Fruit fly (Drosophila melanogaster) whole organism, embryonic: ENCODE data around the gene CG5157.

Experiments used
- Awh ChIP-seq: fragments of 200-800 bp; sonication (Bioruptor generic); IDR thresholded peaks from 2 replicates; pipeline ENCODE4, ENCODE4 v1.3.6; 2022; ENCODE audit warnings: missing biosample characterization, missing genetic modification characterization
- Bteb2 ChIP-seq: fragments of 200-800 bp; sonication (Bioruptor generic); optimal IDR thresholded peaks from 2 replicates; lab custom pipeline; 2016; ENCODE audit warnings: missing biosample characterization, missing genetic modification characterization
- C15 ChIP-seq: fragments of 200-800 bp; sonication (Bioruptor generic); IDR thresholded peaks from 3 replicates; pipeline ENCODE4 v1.3.6; 2022; ENCODE audit warnings: missing biosample characterization, missing genetic modification characterization
- CG10366 ChIP-seq: fragments of 200-800 bp; sonication (Bioruptor generic); IDR thresholded peaks from 2 replicates; pipeline ENCODE4 v1.3.6; 2022; ENCODE audit warnings: missing biosample characterization, missing genetic modification characterization
- CG10565 ChIP-seq: fragments of 200-800 bp; sonication (Bioruptor generic); optimal IDR thresholded peaks from 3 replicates; lab custom pipeline; 2016; ENCODE audit warnings: missing biosample characterization, mild to moderate bottlenecking, missing genetic modification characterization
- CG12155 ChIP-seq: fragments of 200-800 bp; sonication (Bioruptor generic); optimal IDR thresholded peaks from 3 replicates; lab custom pipeline; 2016; ENCODE audit warnings: missing biosample characterization, missing genetic modification characterization
- CG14441 ChIP-seq: fragments of 200-800 bp; sonication (Bioruptor generic); IDR thresholded peaks from 2 replicates; pipeline ENCODE4 v1.3.6; 2022; ENCODE audit warnings: missing biosample characterization, missing genetic modification characterization
- CG15011 ChIP-seq: fragments of 200-800 bp; sonication (Bioruptor generic); optimal IDR thresholded peaks from 3 replicates; lab custom pipeline; 2018; ENCODE audit warnings: missing biosample characterization, mild to moderate bottlenecking, missing genetic modification characterization
- CG15514 ChIP-seq: fragments of 200-800 bp; sonication (Bioruptor generic); optimal IDR thresholded peaks from 3 replicates; lab custom pipeline; 2017; ENCODE audit warnings: missing biosample characterization, missing genetic modification characterization, mild to moderate bottlenecking, moderate library complexity, missing genetic modification reagents
- CG18011 ChIP-seq: fragments of 200-800 bp; sonication (Bioruptor generic); optimal IDR thresholded peaks from 2 replicates; lab custom pipeline; 2017; ENCODE audit warnings: missing biosample characterization, missing genetic modification characterization, mild to moderate bottlenecking, moderate library complexity, missing genotype
- CG2129 ChIP-seq: fragments of 200-800 bp; sonication (Bioruptor generic); IDR thresholded peaks from 2 replicates; pipeline ENCODE4 v1.3.6; 2022; ENCODE audit warnings: missing biosample characterization, missing genetic modification characterization; ENCODE audit not compliant: partially characterized antibody
- CG2202 ChIP-seq: fragments of 200-800 bp; sonication (Bioruptor generic); optimal IDR thresholded peaks from 2 replicates; lab custom pipeline; 2018; ENCODE audit warnings: missing biosample characterization, mild to moderate bottlenecking, missing genetic modification characterization
- CG31441 ChIP-seq: fragments of 200-800 bp; sonication (Bioruptor generic); IDR thresholded peaks from 2 replicates; pipeline ENCODE4 v1.3.6; 2022; ENCODE audit warnings: missing biosample characterization, missing genetic modification characterization
- CG33557 ChIP-seq: fragments of 200-800 bp; sonication (Bioruptor generic); optimal IDR thresholded peaks from 2 replicates; lab custom pipeline; 2019; ENCODE audit warnings: missing biosample characterization, mild to moderate bottlenecking, missing genetic modification characterization, moderate library complexity
- CG4360 ChIP-seq: fragments of 200-800 bp; sonication (Bioruptor generic); IDR thresholded peaks from 2 replicates; pipeline ENCODE4 v1.3.6; 2022; ENCODE audit warnings: missing biosample characterization, missing genetic modification characterization
- CG4854 ChIP-seq: fragments of 200-800 bp; sonication (Bioruptor generic); optimal IDR thresholded peaks from 2 replicates; lab custom pipeline; 2016; ENCODE audit warnings: missing biosample characterization, missing genetic modification characterization, inconsistent platforms
- CG6272 ChIP-seq: fragments of 200-800 bp; sonication (Bioruptor generic); IDR thresholded peaks from 2 replicates; pipeline ENCODE4 v1.3.6; 2022; ENCODE audit warnings: missing biosample characterization, missing genetic modification characterization
- CG7357 ChIP-seq: fragments of 200-800 bp; sonication (Bioruptor generic); IDR thresholded peaks from 3 replicates; pipeline ENCODE4 v1.3.6; 2022; ENCODE audit warnings: missing biosample characterization, missing genetic modification characterization
- CG7556 ChIP-seq: fragments of 200-800 bp; sonication (Bioruptor generic); optimal IDR thresholded peaks from 2 replicates; lab custom pipeline; 2017; ENCODE audit warnings: missing biosample characterization, mild to moderate bottlenecking, missing genetic modification characterization
- Dip2 ChIP-seq: fragments of 200-800 bp; sonication (Bioruptor generic); IDR thresholded peaks from 2 replicates; pipeline ENCODE4 v1.3.6; 2022; ENCODE audit warnings: missing biosample characterization, missing genetic modification characterization
- Doc3 ChIP-seq: fragments of 200-800 bp; sonication (Bioruptor generic); IDR thresholded peaks from 3 replicates; pipeline ENCODE4 v1.3.6; 2022; ENCODE audit warnings: missing biosample characterization, missing genetic modification characterization; ENCODE audit not compliant: partially characterized antibody
- ERR ChIP-seq: fragments of 200-800 bp; sonication (Bioruptor generic); optimal IDR thresholded peaks from 2 replicates; lab custom pipeline; 2016; ENCODE audit warnings: missing biosample characterization, missing genetic modification characterization
- H2.0 ChIP-seq: fragments of 200-800 bp; sonication (Bioruptor generic); IDR thresholded peaks from 2 replicates; pipeline ENCODE4 v1.3.6; 2022; ENCODE audit warnings: missing biosample characterization, missing genetic modification characterization
- Hand ChIP-seq: fragments of 200-800 bp; sonication (Bioruptor generic); optimal IDR thresholded peaks from 2 replicates; lab custom pipeline; 2017; ENCODE audit warnings: mild to moderate bottlenecking, missing biosample characterization, missing genetic modification reagents, missing genetic modification characterization
- Mad ChIP-seq: fragments of 200-800 bp; sonication (Bioruptor generic); optimal IDR thresholded peaks from 2 replicates; lab custom pipeline; 2016; ENCODE audit warnings: missing biosample characterization, missing genetic modification characterization
- Max ChIP-seq: fragments of 200-800 bp; sonication (Bioruptor generic); optimal IDR thresholded peaks from 2 replicates; lab custom pipeline; 2016; ENCODE audit warnings: missing biosample characterization, mild to moderate bottlenecking, missing genetic modification characterization
- Oaz ChIP-seq: fragments of 200-800 bp; sonication (Bioruptor generic); IDR thresholded peaks from 2 replicates; pipeline ENCODE4 v1.3.6; 2022; ENCODE audit warnings: missing biosample characterization, missing genetic modification characterization
- Ravus ChIP-seq: fragments of 200-800 bp; sonication (Bioruptor generic); IDR thresholded peaks from 2 replicates; pipeline ENCODE4 v1.3.6; 2022; ENCODE audit warnings: missing biosample characterization, missing genetic modification characterization
- Sox100B ChIP-seq: fragments of 200-800 bp; sonication (Bioruptor generic); optimal IDR thresholded peaks from 3 replicates; lab custom pipeline; 2018; ENCODE audit warnings: missing biosample characterization, mild to moderate bottlenecking, missing genetic modification characterization
- cato ChIP-seq: fragments of 200-800 bp; sonication (Bioruptor generic); optimal IDR thresholded peaks from 2 replicates; lab custom pipeline; 2016; ENCODE audit warnings: missing biosample characterization, missing genetic modification characterization, borderline replicate concordance
- chn ChIP-seq: fragments of 200-800 bp; sonication (Bioruptor generic); optimal IDR thresholded peaks from 2 replicates; lab custom pipeline; 2016; ENCODE audit warnings: missing biosample characterization, missing genetic modification characterization
- ci ChIP-seq: fragments of 200-800 bp; sonication (Bioruptor generic); IDR thresholded peaks from 3 replicates; pipeline ENCODE4 v1.3.6; 2022; ENCODE audit warnings: missing biosample characterization, missing genetic modification characterization
- crc ChIP-seq: fragments of 200-800 bp; sonication (Bioruptor generic); optimal IDR thresholded peaks from 2 replicates; lab custom pipeline; 2016; ENCODE audit warnings: missing biosample characterization, missing genetic modification characterization
- crol ChIP-seq: fragments of 200-800 bp; sonication (Bioruptor generic); IDR thresholded peaks from 2 replicates; pipeline ENCODE4 v1.3.6; 2022; ENCODE audit warnings: missing biosample characterization, missing genetic modification characterization
- dan ChIP-seq: fragments of 200-800 bp; sonication (Bioruptor generic); IDR thresholded peaks from 2 replicates; pipeline ENCODE4 v1.3.6; 2022; ENCODE audit warnings: missing biosample characterization, missing genetic modification characterization
- dati ChIP-seq: fragments of 200-800 bp; sonication (Bioruptor generic); IDR thresholded peaks from 2 replicates; pipeline ENCODE4 v1.3.6; 2022; ENCODE audit warnings: missing biosample characterization, missing genetic modification characterization
- en ChIP-seq: fragments of 200-800 bp; sonication (Bioruptor generic); optimal IDR thresholded peaks from 2 replicates; lab custom pipeline; 2016; ENCODE audit warnings: missing biosample characterization, missing genetic modification characterization
- lilli ChIP-seq: fragments of 200-800 bp; sonication (Bioruptor generic); optimal IDR thresholded peaks from 3 replicates; lab custom pipeline; 2016; ENCODE audit warnings: missing biosample characterization, missing genetic modification characterization
- org-1 ChIP-seq: fragments of 200-800 bp; sonication (Bioruptor generic); optimal IDR thresholded peaks from 2 replicates; lab custom pipeline; 2017; ENCODE audit warnings: missing biosample characterization, missing genetic modification characterization
- pho ChIP-seq: fragments of 200-800 bp; sonication (Bioruptor generic); optimal IDR thresholded peaks from 2 replicates; lab custom pipeline; 2016; ENCODE audit warnings: missing biosample characterization, missing genetic modification characterization
- psq ChIP-seq: fragments of 200-800 bp; sonication (Bioruptor generic); optimal IDR thresholded peaks from 2 replicates; lab custom pipeline; 2017; ENCODE audit warnings: missing biosample characterization, missing genetic modification characterization
- row ChIP-seq: fragments of 200-800 bp; sonication (Bioruptor generic); IDR thresholded peaks from 3 replicates; pipeline ENCODE4 v1.3.6; 2022; ENCODE audit warnings: missing biosample characterization, missing genetic modification characterization
- sens-2 ChIP-seq: fragments of 200-800 bp; sonication (Bioruptor generic); IDR thresholded peaks from 2 replicates; pipeline ENCODE4 v1.3.6; 2022; ENCODE audit warnings: missing biosample characterization, missing genetic modification characterization
- seq ChIP-seq: fragments of 200-800 bp; sonication (Bioruptor generic); IDR thresholded peaks from 2 replicates; pipeline ENCODE4 v1.3.6; 2022; ENCODE audit warnings: missing biosample characterization, missing genetic modification characterization
- sob ChIP-seq: fragments of 200-800 bp; sonication (Bioruptor generic); IDR thresholded peaks from 2 replicates; pipeline ENCODE4 v1.3.6; 2022; ENCODE audit warnings: missing biosample characterization, missing genetic modification characterization
- tna ChIP-seq: fragments of 200-800 bp; sonication (Bioruptor generic); IDR thresholded peaks from 2 replicates; pipeline ENCODE4 v1.3.6; 2022; ENCODE audit warnings: missing biosample characterization, missing genetic modification characterization; ENCODE audit not compliant: partially characterized antibody
- ttk ChIP-seq: fragments of 200-800 bp; sonication (Bioruptor generic); IDR thresholded peaks from 2 replicates; pipeline ENCODE4 v2.1.2; 2022; ENCODE audit warnings: missing biosample characterization, missing genetic modification characterization
- twi ChIP-seq: fragments of 200-800 bp; optimal IDR thresholded peaks from 2 replicates; lab custom pipeline; 2019; ENCODE audit warnings: missing biosample characterization, mild to moderate bottlenecking, missing genetic modification characterization, moderate library complexity
- unpg ChIP-seq: fragments of 200-800 bp; sonication (Bioruptor generic); optimal IDR thresholded peaks from 3 replicates; lab custom pipeline; 2018; ENCODE audit warnings: missing biosample characterization, mild to moderate bottlenecking, missing genetic modification characterization, moderate library complexity
- wdn ChIP-seq: fragments of 200-800 bp; sonication (Bioruptor generic); IDR thresholded peaks from 2 replicates; pipeline ENCODE4 v1.3.6; 2022; ENCODE audit warnings: missing biosample characterization, missing genetic modification characterization

Gene CG5157

DNA sequence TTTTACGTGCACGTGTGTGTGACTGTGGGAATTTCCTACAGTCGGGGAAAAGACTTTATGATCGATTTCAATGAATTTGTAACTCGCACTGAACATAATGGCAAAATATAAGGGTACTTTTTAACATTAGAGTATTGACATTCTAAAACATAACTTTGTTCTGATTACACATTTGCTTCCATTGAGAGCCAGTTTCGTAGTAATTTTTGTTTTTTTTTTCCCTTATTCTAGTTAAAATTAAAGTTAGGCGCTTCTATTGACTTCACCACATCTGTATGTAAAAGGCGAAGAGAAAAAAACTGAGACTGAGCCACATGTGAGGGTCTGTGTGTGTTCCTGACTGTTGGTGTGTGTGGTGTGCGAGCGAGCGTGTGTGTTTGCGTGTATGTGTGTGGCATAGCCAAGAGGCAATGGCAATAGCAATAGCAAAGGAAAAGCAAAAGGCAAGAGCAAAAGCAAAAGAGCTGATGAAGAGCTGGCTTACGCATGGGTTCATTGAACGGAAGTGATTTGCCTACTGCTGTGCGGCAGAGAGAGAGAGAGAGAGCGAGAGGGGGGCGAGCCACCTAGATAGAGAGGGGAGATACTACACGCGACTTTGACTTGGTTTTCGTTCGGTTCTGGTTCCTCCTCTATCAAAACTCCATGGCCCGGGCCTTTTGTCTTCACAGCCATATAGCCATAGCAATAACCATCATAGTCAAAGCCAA lies 24.3 kb upstream of the CG5157 start (continued):
- TF ChIP-seq CG4360 (GFP tag; lab: Robert Waterston, UW) (no peak), lilli (GFP tag; lab: Kevin White, UChicago) (peak; percentile 83), Dip2 (no peak), ttk (GFP tag; lab: Robert Waterston, UW) (peak; percentile 60), CG14441 (GFP tag; lab: Robert Waterston, UW) (peak; percentile 36; the same call in 1 of the 2 replicates), CG12155 (peak; percentile 64), cato (GFP tag; lab: Kevin White, UChicago) (peak; percentile 38), CG6272 (no peak), CG33557 (GFP tag; lab: Kevin White, UChicago) (peak; percentile 6), Oaz (GFP tag; lab: Robert Waterston, UW) (no peak), CG10366 (no peak; the same call in 1 of the 2 replicates), CG7556 (GFP tag; lab: Kevin White, UChicago) (peak; percentile 83), unpg (GFP tag; lab: Kevin White, UChicago) (peak; percentile 67), Mad (peak; percentile 23), Max (GFP tag; lab: Kevin White, UChicago) (peak; percentile 56), H2.0 (GFP tag; lab: Robert Waterston, UW) (peak; percentile 50; the same call in 1 of the 2 replicates), sens-2 (GFP tag; lab: Robert Waterston, UW) (peak; percentile 44; the same call in 1 of the 2 replicates), dati (GFP tag; lab: Robert Waterston, UW) (0 out of 2 replicates have a peak, but pooled peaks have one; percentile 1), CG10565 (no peak), en (GFP tag; lab: Kevin White, UChicago) (no peak), tna (GFP tag; lab: Robert Waterston, UW) (no peak), CG18011 (peak; percentile 58), seq (peak; percentile 70), ci (GFP tag; lab: Robert Waterston, UW) (peak; percentile 58; the same call in 1 of the 3 replicates), Bteb2 (GFP tag; lab: Kevin White, UChicago) (peak; percentile 55), CG7357 (GFP tag; lab: Robert Waterston, UW) (0 out of 3 replicates have a peak, but pooled peaks have one; percentile 24), psq (no peak), Doc3 (GFP tag; lab: Robert Waterston, UW) (no peak), dan (GFP tag; lab: Robert Waterston, UW) (no peak), chn (peak; percentile 56), Hand (peak; percentile 87), Sox100B (peak; percentile 74), CG31441 (peak; percentile 77), org-1 (GFP tag; lab: Kevin White, UChicago) (peak; percentile 57), crol (peak; percentile 84), ERR (peak; percentile 21), wdn (no peak), Ravus (GFP tag; lab: Robert Waterston, UW) (no peak), CG4854 (GFP tag; lab: Kevin White, UChicago) (peak; percentile 37), CG2129 (GFP tag; lab: Robert Waterston, UW) (no peak), twi (tag; lab: Kevin White, UChicago) (peak; percentile 62), CG2202 (tag; lab: Kevin White, UChicago) (peak; percentile 6), crc (peak; percentile 72), CG15011 (GFP tag; lab: Kevin White, UChicago) (peak; percentile 64), sob (GFP tag; lab: Robert Waterston, UW) (no peak; the same call in 1 of the 2 replicates), Awh (no peak), CG15514 (GFP tag; lab: Kevin White, UChicago) (peak; percentile 61), C15 (no peak), row (peak; percentile 87), pho (GFP tag; lab: Kevin White, UChicago) (peak; percentile 66)
